Worm (Caenorhabditis elegans): ENCODE data around the gene dop-1.

- TF ChIP-seq ztf-11 (tag; optimal IDR thresholded peaks at IDR 0.05) (no peak), unc-39 (tag; optimal IDR thresholded peaks at IDR 0.05) (no peak), nhr-2 (tag; optimal IDR thresholded peaks at IDR 0.05) (no peak), unc-62 (GFP tag; optimal IDR thresholded peaks at IDR 0.05) (no peak), cnd-1 (tag; optimal IDR thresholded peaks at IDR 0.05) (no peak), pha-4 (tag; optimal IDR thresholded peaks at IDR 0.05) (no peak), lsy-2 (tag; optimal IDR thresholded peaks at IDR 0.05) (no peak), ces-1 (GFP tag; optimal IDR thresholded peaks at IDR 0.05) (no peak), nhr-12 (tag; optimal IDR thresholded peaks at IDR 0.05) (no peak), nhr-237 (tag; optimal IDR thresholded peaks at IDR 0.05) (no peak), snpc-4 (tag; optimal IDR thresholded peaks at IDR 0.05) (no peak), sptf-1 (tag; optimal IDR thresholded peaks at IDR 0.05) (no peak), nhr-28 (tag; optimal IDR thresholded peaks at IDR 0.05) (no peak), mep-1 (tag; optimal IDR thresholded peaks at IDR 0.05) (no peak)
Measured at ce11 chrX:4440641-4441040, 22.0 kb upstream of the dop-1 start, which contains the start of gene F15A8.1.
